Fruit fly (Drosophila melanogaster) whole organism, larva: ENCODE data around the gene woc.

Source experiments
- noc ChIP-seq: fragments of 200-800 bp; sonication (Bioruptor generic); optimal IDR thresholded peaks from 3 replicates; lab custom pipeline; 2019; ENCODE audit warnings: missing biosample characterization, mild to moderate bottlenecking, missing genetic modification characterization, moderate library complexity

Gene woc

DNA sequence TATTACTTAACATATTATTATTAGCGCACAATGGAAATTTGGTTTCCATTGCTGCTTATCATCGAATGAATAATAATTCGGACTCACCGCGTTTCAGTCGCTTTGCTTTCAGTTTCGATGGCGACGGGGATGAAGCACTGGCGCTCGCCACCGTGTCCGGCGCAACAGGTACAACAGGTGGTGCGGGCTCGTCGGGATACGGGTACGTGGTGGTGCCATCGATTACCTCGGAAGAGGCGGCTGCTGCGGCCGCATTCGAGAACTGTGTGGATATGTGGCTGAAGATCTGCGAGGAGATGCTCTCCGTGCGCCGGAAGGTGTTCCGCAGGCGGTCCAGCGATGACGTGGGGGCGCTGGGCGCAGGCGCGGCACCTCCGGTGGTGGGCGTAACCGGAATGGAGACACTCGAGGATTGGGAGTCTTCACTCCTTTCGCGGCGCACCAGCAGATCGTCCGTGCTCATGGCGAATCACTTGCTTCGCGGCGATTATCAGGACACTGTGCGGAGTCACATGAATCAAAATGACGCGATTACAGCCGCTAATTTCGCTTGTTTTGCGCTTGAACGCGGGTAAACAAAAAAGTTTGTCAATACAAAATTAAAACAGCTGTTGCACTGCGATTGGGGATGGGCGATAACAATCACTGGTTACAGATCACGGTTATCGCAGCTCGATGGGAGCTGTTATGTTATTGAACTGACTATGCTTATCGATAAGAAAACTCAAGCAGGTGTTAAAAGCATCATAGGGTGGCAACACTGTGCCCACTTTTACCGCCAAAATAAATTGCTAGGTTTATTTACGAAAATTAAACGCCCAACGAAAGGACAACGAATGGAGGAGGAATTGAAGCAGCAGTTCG, 25.2 kb downstream of the woc start, which contains the start of the genes CG31064 and PolA2:
TSS of gene CG31064 (minus strand) at position 648 of the 864 bp plus-strand sequence.
TSS of gene PolA2 (plus strand) at position 726 of the 864 bp plus-strand sequence.
- no peak for TF ChIP-seq noc (tag; lab: Kevin White, UChicago)

DNA sequence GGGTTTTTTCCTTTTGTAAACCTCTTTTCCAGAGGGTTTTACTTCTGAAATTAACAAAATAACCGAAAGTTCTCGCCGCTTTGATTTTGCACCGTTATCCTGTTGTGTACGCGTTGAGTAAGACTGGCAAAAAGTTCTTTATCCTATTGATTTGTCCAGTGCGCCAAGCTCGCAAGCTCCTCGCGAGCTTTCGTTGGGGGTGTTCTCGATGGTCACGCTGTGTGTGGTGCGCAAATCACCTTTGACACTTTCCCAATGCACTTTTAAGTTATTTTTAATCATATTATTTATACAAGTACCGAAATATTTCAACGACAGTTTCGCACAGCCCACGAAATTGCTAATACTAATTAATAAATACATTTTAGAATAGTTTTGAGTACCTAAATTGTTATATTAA, 25.9 kb downstream of the woc start:
- TF ChIP-seq noc (tag; lab: Kevin White, UChicago) = no peak

DNA sequence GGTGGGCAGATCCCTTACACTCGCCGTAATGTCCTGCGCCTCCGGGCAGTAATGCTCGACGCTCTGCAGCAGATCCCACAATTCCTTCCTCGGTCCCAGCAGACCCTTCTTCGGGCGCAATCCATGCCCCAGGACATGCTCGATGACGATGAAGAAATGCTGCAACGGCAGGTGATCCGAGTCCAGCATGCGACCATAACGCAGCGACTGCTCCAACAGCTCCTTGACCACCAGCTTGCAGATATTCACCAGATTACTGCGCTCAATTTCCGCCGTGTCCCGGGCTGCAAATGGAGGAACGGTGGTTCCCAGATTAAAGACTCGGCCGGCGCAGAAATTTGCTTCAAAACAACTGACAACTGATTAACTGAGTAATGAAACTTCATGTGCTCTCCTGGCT, 30.5 kb downstream of the woc start, which contains the start of gene CG31068:
TSS of gene CG31068 (plus strand) at position 301 of the 400 bp plus-strand sequence.
- TF ChIP-seq noc (tag; lab: Kevin White, UChicago) = no peak

DNA sequence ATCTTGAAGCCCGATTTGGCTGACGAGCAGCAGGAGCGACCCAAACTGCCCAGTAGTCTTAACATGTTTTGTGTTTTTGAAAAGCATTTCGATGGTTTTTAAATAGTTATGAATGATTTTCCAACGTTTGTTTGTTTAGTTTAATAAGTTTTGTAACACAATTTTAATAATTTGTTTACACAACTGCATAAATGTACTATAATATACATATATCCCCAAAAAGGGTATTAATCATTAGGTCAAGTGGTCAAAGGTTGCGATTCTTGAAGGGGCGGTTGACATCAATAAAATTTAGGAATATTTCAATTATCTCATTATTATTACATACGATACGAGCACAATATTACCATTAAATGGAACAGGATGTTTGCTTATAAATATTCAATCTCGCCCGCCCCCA, 34.5 kb downstream of the woc start, which contains the start of gene CG42814:
TSS of gene CG42814 (minus strand) at position 101 of the 400 bp plus-strand sequence.
- TF ChIP-seq noc (tag; lab: Kevin White, UChicago) = no peak

DNA sequence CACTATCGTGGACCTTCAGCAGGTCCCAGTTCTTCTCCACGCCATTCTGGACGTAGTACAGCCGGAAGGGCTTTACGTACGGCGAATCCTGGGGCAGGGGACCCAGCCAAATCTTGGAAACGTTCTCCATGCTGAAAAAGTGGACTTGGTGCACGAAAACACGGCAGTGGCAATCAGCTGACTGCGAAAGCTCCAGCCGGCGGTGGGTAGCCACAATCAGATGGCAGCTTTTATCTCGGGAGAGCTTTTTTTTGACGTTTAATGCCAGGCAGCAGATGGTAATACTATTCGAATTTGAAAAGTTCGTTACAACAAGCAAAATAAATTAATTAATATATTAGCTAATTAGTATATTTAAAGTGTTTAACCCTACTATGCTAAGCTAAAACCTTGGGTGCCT, 35.5 kb downstream of the woc start, which contains the start of gene CG42813:
TSS of gene CG42813 (minus strand) at position 220 of the 400 bp plus-strand sequence.
- no peak for TF ChIP-seq noc (tag; lab: Kevin White, UChicago)

DNA sequence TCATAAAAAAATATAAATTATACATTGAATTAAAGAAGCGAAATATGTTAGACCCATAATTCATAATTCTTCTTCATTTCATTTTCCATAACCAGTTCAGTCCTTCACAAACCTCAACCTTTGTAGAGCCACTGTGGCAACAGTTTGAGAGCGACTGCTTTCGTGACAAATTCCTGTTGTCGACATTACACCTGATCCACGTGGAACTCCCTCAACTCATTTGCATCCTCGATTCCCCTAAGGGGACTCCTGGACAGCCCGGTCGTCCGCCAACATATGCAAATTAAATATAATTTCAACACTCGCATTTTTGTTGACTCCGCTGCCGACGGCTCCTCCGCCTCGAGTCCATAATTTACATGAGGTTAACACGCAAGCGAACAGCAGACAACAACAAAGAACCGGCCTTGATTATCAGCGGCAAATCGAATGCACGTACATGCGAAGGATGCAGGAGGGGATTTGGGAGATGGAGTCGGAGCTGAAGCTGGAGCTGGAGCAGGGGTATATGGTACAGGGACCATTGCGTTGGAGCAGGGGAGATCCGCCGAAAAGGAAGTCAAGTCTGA, 37.7 kb downstream of the woc start:
- no peak for TF ChIP-seq noc (tag; lab: Kevin White, UChicago)

DNA sequence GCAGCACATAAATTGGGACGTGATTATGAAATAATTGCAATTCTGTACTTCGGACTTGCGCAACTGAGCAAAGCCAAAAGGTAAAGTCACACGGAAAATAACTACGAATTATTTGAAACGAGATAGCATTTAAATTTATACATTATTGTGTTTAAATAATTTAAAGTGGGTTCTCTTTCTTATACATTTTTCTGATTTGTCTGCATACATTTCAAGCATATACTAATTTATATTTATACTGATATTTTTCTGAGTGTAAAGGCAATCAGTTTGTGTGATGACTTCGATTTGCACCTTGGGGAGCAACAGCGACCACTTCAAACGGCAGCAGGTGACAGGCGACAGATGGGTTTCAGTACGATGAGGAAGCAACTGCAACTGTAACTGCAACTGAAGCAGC, 38.4 kb downstream of the woc start:
- TF ChIP-seq noc (tag; lab: Kevin White, UChicago) = no peak

DNA sequence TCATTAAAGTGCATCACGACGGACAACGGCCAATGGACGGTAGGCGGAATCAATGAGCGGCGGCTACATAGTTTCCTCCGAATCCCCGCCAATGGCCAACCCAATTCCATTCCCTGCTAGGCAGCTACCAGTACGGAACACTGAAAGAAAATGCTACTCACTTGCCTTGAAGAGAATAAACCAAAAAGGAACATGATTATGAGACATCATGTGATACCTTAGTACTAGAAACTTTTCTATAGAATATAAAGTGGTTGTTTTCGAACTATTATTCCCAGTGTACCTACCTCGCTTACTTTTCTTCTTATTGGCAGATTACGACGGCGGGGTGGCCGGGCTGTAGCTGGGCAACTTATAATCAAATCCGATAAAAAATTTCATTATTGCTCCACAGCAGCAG, 39.1 kb downstream of the woc start:
- TF ChIP-seq noc (tag; lab: Kevin White, UChicago) = no peak

DNA sequence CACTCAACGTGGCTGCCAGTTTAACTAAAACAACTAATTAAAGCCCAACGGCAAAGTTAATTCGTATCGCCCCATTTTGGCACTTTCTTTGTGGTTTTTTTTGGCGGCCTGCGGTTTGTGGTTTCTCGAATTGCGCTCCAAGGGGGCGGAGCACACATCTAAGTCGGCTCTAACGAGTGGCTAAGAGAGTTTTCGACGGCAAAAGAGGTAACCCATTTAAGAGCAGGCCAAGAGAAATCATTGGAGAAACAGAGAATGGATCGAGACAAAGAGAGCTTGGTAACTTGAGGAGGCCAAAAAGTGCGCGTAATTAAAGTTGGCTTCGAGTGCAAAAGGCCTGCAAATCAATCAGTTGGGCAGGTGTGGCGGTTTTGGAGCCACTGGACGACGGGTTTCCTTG, 40.8 kb downstream of the woc start:
- TF ChIP-seq noc (tag; lab: Kevin White, UChicago) = no peak

DNA sequence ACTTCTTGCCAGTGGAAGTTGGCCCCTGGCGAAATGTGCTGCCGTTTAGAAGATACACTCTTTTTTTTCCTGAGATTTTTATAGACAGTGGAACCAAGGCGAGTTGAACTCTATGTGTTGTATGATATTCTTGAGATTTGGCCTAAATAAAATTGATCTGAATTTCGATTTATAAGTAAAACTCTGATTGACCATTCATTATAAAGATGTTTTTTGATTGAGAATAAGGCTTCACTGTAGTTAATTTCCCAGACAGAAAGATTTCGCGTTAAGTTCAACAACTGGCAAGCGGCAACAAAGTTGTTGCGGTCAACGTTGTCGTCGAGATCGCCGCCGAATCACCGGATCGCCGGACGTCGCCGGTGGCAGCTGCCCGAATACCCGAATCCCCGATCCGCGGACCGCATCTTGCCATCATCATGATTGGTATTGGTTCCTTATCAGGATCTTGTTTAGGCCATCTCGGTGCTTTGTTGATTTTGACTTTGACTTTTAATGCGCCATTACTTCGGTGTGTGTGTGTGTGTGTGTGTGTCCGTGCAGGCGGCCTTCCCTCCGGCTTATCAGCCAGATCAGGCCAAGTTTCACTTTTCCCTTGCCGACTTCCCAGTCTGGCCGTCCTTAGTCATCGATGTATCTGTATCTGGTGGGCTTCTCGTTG, 41.7 kb downstream of the woc start:
- TF ChIP-seq noc (tag; lab: Kevin White, UChicago) = no peak

DNA sequence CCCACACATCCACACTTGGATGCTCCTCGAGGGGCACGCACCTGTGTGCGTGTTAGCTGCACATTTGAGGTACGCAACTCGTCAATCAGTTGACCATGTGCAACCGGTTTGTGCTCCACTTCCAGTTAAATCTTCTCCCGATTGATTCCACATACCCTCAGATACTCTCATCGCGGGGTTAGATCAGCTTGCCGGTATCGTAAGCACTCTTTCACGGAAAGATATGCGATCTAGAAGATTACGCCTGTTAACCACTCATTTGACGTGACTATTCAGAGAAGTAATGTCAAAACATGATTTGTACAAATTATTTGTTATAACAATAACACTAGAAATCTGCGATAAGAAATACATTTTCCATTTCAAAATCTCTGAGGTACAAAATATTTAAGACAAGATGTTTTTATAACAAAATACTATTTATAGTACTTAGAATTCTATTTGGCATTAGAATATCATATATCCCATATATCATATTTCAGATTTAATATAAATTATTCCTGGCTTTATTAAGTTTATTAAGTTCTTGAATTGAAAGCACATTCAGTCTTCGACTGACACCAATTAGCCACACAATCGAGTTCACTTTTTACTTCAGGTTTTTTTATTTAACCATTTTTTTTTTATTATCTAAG, 42.9 kb downstream of the woc start:
- no peak for TF ChIP-seq noc (tag; lab: Kevin White, UChicago)

DNA sequence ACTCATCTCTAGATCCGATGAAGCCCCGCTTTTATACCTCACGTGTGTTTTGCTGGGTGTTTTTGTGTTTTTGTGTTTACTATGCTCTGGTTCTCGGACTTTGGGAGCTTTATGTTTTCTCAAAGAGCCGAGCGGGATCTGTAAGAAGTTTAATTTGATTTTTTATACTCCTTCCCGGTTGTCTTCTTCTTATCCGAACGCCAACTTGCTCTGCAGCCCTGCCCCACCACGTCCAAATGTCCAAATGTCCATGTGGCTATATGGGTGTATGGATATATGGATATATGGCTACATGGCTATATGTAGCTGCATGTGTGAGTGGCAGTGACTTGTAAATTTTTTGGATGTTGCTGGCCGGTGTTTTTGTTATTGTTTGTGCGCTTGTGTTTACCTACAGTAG, 45.0 kb downstream of the woc start:
- TF ChIP-seq noc (tag; lab: Kevin White, UChicago) = no peak

DNA sequence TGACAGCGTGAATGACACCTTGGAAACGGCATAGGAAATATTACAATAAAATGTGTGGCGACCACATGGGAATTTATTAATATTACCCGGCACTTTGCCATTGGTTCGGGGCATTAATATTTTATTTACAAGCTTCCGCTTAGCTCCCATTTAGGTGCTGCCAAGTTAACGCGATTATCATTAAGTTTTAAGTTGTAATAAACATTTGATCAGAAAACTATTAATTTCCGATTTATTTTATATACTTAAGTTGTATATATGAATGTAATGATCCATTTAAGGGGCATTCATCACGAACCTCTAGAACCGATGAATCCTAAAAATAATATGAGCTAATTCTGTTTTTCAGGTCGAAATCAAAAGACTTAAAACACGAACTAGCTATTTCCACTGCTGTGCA, 45.6 kb downstream of the woc start:
- no peak for TF ChIP-seq noc (tag; lab: Kevin White, UChicago)

DNA sequence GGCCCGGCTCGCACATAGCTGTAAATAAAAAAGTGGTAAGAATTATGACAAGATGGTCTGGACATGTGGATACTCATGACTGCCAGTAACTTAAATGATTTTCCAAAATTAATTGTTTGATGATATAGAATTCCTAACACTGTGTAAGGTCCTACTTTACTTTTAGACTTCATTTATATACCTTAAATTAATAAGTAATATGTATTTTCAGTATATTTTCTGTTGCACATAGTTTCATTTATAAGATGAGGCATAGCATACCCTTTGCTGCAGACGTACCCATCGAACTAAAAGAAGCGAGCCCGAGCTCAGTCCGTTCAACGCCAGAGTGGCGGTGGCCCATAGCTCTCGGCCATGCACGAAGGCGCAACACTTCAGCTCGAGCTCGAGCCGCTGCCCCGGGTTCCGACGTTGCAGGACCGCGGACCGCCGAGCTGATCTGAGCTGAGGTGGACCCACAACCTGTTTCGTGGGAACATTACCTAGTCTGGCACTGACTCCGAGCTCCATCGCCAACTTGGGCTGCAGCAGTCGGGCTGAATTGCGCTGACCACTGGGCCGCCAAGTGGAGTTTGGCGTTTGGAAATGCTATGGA, 46.3 kb downstream of the woc start:
- no peak for TF ChIP-seq noc (tag; lab: Kevin White, UChicago)

DNA sequence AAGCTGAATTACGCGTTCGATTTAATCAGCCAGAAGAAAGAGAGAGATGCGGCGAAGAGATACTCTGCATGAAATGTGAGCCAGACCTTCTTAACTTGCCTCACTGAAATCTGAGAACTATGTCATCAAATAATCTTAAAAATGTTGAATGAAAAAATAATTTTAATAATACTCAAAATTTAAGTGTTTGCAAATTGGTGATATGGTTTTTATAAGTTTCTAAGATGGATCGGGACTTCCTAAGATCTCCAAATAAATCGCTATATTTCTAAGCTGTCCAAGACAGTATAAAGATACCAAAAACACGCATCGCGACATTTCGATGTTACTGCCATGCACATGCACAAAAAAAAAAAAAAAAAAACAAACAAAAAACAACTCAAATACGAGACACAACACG, 48.9 kb downstream of the woc start:
- no peak for TF ChIP-seq noc (tag; lab: Kevin White, UChicago)
